Worm (Caenorhabditis elegans) whole organism, young adult: ENCODE measurements around the gene F54D5.2.

Experiments
- T07F8.4 ChIP-seq: sonication (generic microtip); optimal IDR thresholded peaks from 2 replicates; lab custom pipeline; 2016; ENCODE audit warnings: mild to moderate bottlenecking, missing genetic modification characterization, moderate library complexity, missing compliant biosample characterization
- ama-1 ChIP-seq, 3 experiments: fragments of 150-350 bp in 1 of 3; sonication (generic microtip) in 2 of 3; optimal IDR thresholded peaks; 2 replicates each; lab custom pipeline; 2014 to 2018; ENCODE audit warnings: missing biosample characterization in 2 of 3, missing genetic modification characterization in 2 of 3, missing genetic modification reagents in 2 of 3
- attf-5 ChIP-seq: fragments of 200-800 bp; sonication (Bioruptor generic); optimal IDR thresholded peaks from 2 replicates; lab custom pipeline; 2018; ENCODE audit warnings: mild to moderate bottlenecking, missing genetic modification characterization, missing compliant biosample characterization
- bed-2 ChIP-seq: fragments of 200-800 bp; sonication (Bioruptor generic); IDR thresholded peaks from 2 replicates; pipeline ENCODE4 v1.3.6; 2022; ENCODE audit warnings: missing genetic modification reagents, missing genetic modification characterization, missing compliant biosample characterization
- ceh-58 ChIP-seq: fragments of 200-800 bp; sonication (Bioruptor generic); IDR thresholded peaks from 2 replicates; pipeline ENCODE4 v1.3.6; 2022; ENCODE audit warnings: missing genetic modification characterization, missing compliant biosample characterization
- madf-8 ChIP-seq: fragments of 200-800 bp; sonication (Bioruptor generic); conservative IDR thresholded peaks from 2 replicates; pipeline ENCODE4 v1.3.6; 2022; ENCODE audit warnings: missing genetic modification reagents, missing genetic modification characterization, missing compliant biosample characterization
- nhr-120 ChIP-seq: fragments of 200-800 bp; sonication (Bioruptor generic); IDR thresholded peaks from 2 replicates; pipeline ENCODE4 v1.3.6; 2022; ENCODE audit warnings: missing genetic modification characterization, missing compliant biosample characterization
- nhr-179 ChIP-seq: sonication (generic microtip); optimal IDR thresholded peaks from 2 replicates; lab custom pipeline; 2016; ENCODE audit warnings: mild to moderate bottlenecking, missing genetic modification characterization, missing compliant biosample characterization
- nhr-90 ChIP-seq: sonication (generic microtip); optimal IDR thresholded peaks from 2 replicates; lab custom pipeline; 2016; ENCODE audit warnings: missing genotype, mild to moderate bottlenecking, missing genetic modification characterization, missing compliant biosample characterization
- pha-4 ChIP-seq: fragments of 150-350 bp; sonication (generic microtip); optimal IDR thresholded peaks from 2 replicates; lab custom pipeline; 2014; ENCODE audit warnings: missing biosample characterization, missing genetic modification reagents, missing genetic modification characterization
- rcor-1 ChIP-seq: fragments of 200-800 bp; sonication (Bioruptor generic); IDR thresholded peaks from 2 replicates; pipeline ENCODE4 v1.3.6; 2022; ENCODE audit warnings: missing genetic modification reagents, missing genetic modification characterization, missing compliant biosample characterization
- tbp1 ChIP-seq: fragments of 200-800 bp; sonication (Bioruptor generic); optimal IDR thresholded peaks from 2 replicates; lab custom pipeline; 2018; ENCODE audit warnings: mild to moderate bottlenecking, missing genetic modification characterization, missing compliant biosample characterization
- ztf-6 ChIP-seq: fragments of 200-800 bp; sonication (Bioruptor generic); IDR thresholded peaks from 2 replicates; pipeline ENCODE4 v1.3.6; 2022; ENCODE audit warnings: missing genetic modification reagents, missing genetic modification characterization, missing compliant biosample characterization

- TF ChIP-seq ztf-6 (GFP tag; lab: Robert Waterston, UW) (no peak), bed-2 (no peak), rcor-1 (no peak), nhr-90 (tag; lab: Kevin White, UChicago) (no peak), ceh-58 (GFP tag; lab: Robert Waterston, UW) (no peak), madf-8 (no peak), tbp1 (GFP tag; lab: Kevin White, UChicago) (no peak), ama-1 (optimal IDR thresholded peaks at IDR 0.05; lab: Kevin White, UChicago) (no peak), ama-1 (GFP tag; optimal IDR thresholded peaks at IDR 0.05; lab: Kevin White, UChicago) (no peak), nhr-179 (no peak), pha-4 (tag; lab: Kevin White, UChicago) (no peak), nhr-120 (GFP tag; lab: Robert Waterston, UW) (no peak), T07F8.4 (tag; lab: Kevin White, UChicago) (no peak), attf-5 (GFP tag; lab: Kevin White, UChicago) (no peak)
Measured at ce11 chrII:11564127-11564526, 8.9 kb upstream of the F54D5.2 start, which contains the start of gene F54D5.15.
